Worm (Caenorhabditis elegans) whole organism, young adult: ENCODE data around the gene F46C5.7.

ENCODE experiments used
- B0261.1 ChIP-seq: sonication (generic microtip); optimal IDR thresholded peaks from 2 replicates; lab custom pipeline; 2016; ENCODE audit warnings: mild to moderate bottlenecking, missing genetic modification characterization, moderate library complexity, missing compliant biosample characterization
- B0336.3 ChIP-seq: fragments of 200-800 bp; sonication (Bioruptor generic); IDR thresholded peaks from 2 replicates; pipeline ENCODE4 v1.3.6; 2022; ENCODE audit warnings: missing genetic modification characterization, missing compliant biosample characterization
- C17E4.6 ChIP-seq: fragments of 200-800 bp; sonication (Bioruptor generic); IDR thresholded peaks from 2 replicates; pipeline ENCODE4 v1.3.6; 2022; ENCODE audit warnings: missing genetic modification reagents, missing genetic modification characterization, missing compliant biosample characterization
- D2030.7 ChIP-seq: fragments of 200-800 bp; sonication (Bioruptor generic); IDR thresholded peaks from 2 replicates; pipeline ENCODE4 v1.3.6; 2022; ENCODE audit warnings: missing genetic modification reagents, missing genetic modification characterization, missing compliant biosample characterization
- F22D6.2 ChIP-seq: sonication (generic microtip); optimal IDR thresholded peaks from 2 replicates; lab custom pipeline; 2016; ENCODE audit warnings: mild to moderate bottlenecking, missing genetic modification characterization, missing compliant biosample characterization
- F33H1.4 ChIP-seq: fragments of 200-800 bp; sonication (Bioruptor generic); IDR thresholded peaks from 2 replicates; pipeline ENCODE4 v1.3.6; 2022; ENCODE audit warnings: missing genetic modification reagents, missing genetic modification characterization, missing compliant biosample characterization
- Y53F4B.3 ChIP-seq: fragments of 200-800 bp; sonication (Bioruptor generic); IDR thresholded peaks from 2 replicates; pipeline ENCODE4 v1.3.6; 2022; ENCODE audit warnings: missing genetic modification reagents, missing genetic modification characterization, missing compliant biosample characterization
- Y56A3A.18 ChIP-seq: fragments of 200-800 bp; sonication (Bioruptor generic); IDR thresholded peaks from 2 replicates; pipeline ENCODE4 v1.3.6; 2022; ENCODE audit warnings: missing genetic modification reagents, missing genetic modification characterization, missing compliant biosample characterization
- atf-7 ChIP-seq: sonication (generic microtip); optimal IDR thresholded peaks from 2 replicates; lab custom pipeline; 2017; ENCODE audit warnings: mild to moderate bottlenecking, missing genetic modification characterization, missing compliant biosample characterization
- bed-1 ChIP-seq: fragments of 200-800 bp; sonication (Bioruptor generic); IDR thresholded peaks from 2 replicates; pipeline ENCODE4 v1.3.6; 2022; ENCODE audit warnings: missing genetic modification reagents, missing genetic modification characterization, missing compliant biosample characterization
- ceh-79 ChIP-seq: sonication (generic microtip); optimal IDR thresholded peaks from 2 replicates; lab custom pipeline; 2017; ENCODE audit warnings: mild to moderate bottlenecking, missing genetic modification characterization, missing compliant biosample characterization
- die-1 ChIP-seq: sonication (generic microtip); optimal IDR thresholded peaks from 2 replicates; lab custom pipeline; 2016; ENCODE audit warnings: missing genotype, mild to moderate bottlenecking, missing genetic modification characterization, missing compliant biosample characterization
- egl-44 ChIP-seq: fragments of 200-800 bp; sonication (Bioruptor generic); IDR thresholded peaks from 2 replicates; pipeline ENCODE4 v1.3.6; 2022; ENCODE audit warnings: missing genetic modification reagents, missing genetic modification characterization, missing compliant biosample characterization
- egrh-3 ChIP-seq: fragments of 200-800 bp; sonication (Bioruptor generic); IDR thresholded peaks from 2 replicates; pipeline ENCODE4 v1.3.6; 2022; ENCODE audit warnings: missing genetic modification reagents, missing genetic modification characterization, missing compliant biosample characterization
- ets-4 ChIP-seq: fragments of 200-800 bp; sonication (Bioruptor generic); optimal IDR thresholded peaks from 2 replicates; lab custom pipeline; 2018; ENCODE audit warnings: mild to moderate bottlenecking, missing genetic modification characterization, missing compliant biosample characterization
- let-607 ChIP-seq, 2 experiments: fragments of 200-800 bp in 1 of 2; sonication (Bioruptor generic) in 1 of 2; sonication (generic microtip) in 1 of 2; optimal IDR thresholded peaks; 2 replicates each; lab custom pipeline; 2016 to 2018; ENCODE audit warnings: mild to moderate bottlenecking in 2 of 2, missing compliant biosample characterization in 2 of 2, missing genetic modification characterization in 2 of 2, moderate library complexity in 2 of 2, missing genotype in 1 of 2
- lin-26 ChIP-seq: fragments of 200-800 bp; sonication (Bioruptor generic); IDR thresholded peaks from 2 replicates; pipeline ENCODE4 v1.3.6; 2022; ENCODE audit warnings: missing genetic modification reagents, missing genetic modification characterization, missing compliant biosample characterization
- lin-54 ChIP-seq: fragments of 200-800 bp; sonication (Bioruptor generic); optimal IDR thresholded peaks from 2 replicates; lab custom pipeline; 2018; ENCODE audit warnings: mild to moderate bottlenecking, missing genetic modification characterization, missing compliant biosample characterization
- madf-6 ChIP-seq: fragments of 200-800 bp; sonication (Bioruptor generic); IDR thresholded peaks from 2 replicates; pipeline ENCODE4 v1.3.6; 2022; ENCODE audit warnings: missing genetic modification reagents, missing genetic modification characterization, missing compliant biosample characterization
- mcd-1 ChIP-seq: fragments of 200-800 bp; sonication (Bioruptor generic); IDR thresholded peaks from 2 replicates; pipeline ENCODE4 v1.3.6; 2022; ENCODE audit warnings: missing genetic modification reagents, missing genetic modification characterization, missing compliant biosample characterization
- nfya-1 ChIP-seq: sonication (generic microtip); optimal IDR thresholded peaks from 2 replicates; lab custom pipeline; 2017; ENCODE audit warnings: antibody characterized with exemption, missing compliant biosample characterization, missing genetic modification characterization, borderline replicate concordance; ENCODE audit not compliant: insufficient read depth
- nhr-120 ChIP-seq: fragments of 200-800 bp; sonication (Bioruptor generic); IDR thresholded peaks from 2 replicates; pipeline ENCODE4 v1.3.6; 2022; ENCODE audit warnings: missing genetic modification characterization, missing compliant biosample characterization
- nhr-27 ChIP-seq: fragments of 200-800 bp; sonication (Bioruptor generic); optimal IDR thresholded peaks from 2 replicates; lab custom pipeline; 2018; ENCODE audit warnings: mild to moderate bottlenecking, missing genetic modification characterization, moderate library complexity, missing compliant biosample characterization
- nhr-80 ChIP-seq: sonication (generic microtip); optimal IDR thresholded peaks from 2 replicates; lab custom pipeline; 2016; ENCODE audit warnings: missing genetic modification characterization, missing compliant biosample characterization
- nhr-90 ChIP-seq: sonication (generic microtip); optimal IDR thresholded peaks from 2 replicates; lab custom pipeline; 2016; ENCODE audit warnings: missing genotype, mild to moderate bottlenecking, missing genetic modification characterization, missing compliant biosample characterization
- repo-1 ChIP-seq: sonication (generic microtip); optimal IDR thresholded peaks from 2 replicates; lab custom pipeline; 2017; ENCODE audit warnings: mild to moderate bottlenecking, missing genetic modification characterization, missing compliant biosample characterization
- rpc-1 ChIP-seq, 2 experiments: fragments of 150-350 bp in 1 of 2; sonication (generic microtip) in 1 of 2; optimal IDR thresholded peaks; 2 replicates each; lab custom pipeline; 2014 to 2018; ENCODE audit warnings: missing biosample characterization in 1 of 2, missing genetic modification characterization in 1 of 2, missing genetic modification reagents in 1 of 2, missing genotype in 1 of 2
- sdz-38 ChIP-seq: sonication (generic microtip); optimal IDR thresholded peaks from 2 replicates; lab custom pipeline; 2016; ENCODE audit warnings: missing genotype, missing genetic modification characterization, missing compliant biosample characterization
- snpc-1.3 ChIP-seq: sonication (generic microtip); optimal IDR thresholded peaks from 2 replicates; lab custom pipeline; 2017; ENCODE audit warnings: missing genetic modification characterization, mild to moderate bottlenecking, missing compliant biosample characterization, antibody characterized with exemption, moderate library complexity, missing genotype, missing genetic modification reagents; ENCODE audit not compliant: insufficient read depth
- sptf-2 ChIP-seq: fragments of 200-800 bp; sonication (Bioruptor generic); optimal IDR thresholded peaks from 2 replicates; lab custom pipeline; 2018; ENCODE audit warnings: mild to moderate bottlenecking, missing genetic modification characterization, missing compliant biosample characterization
- xnd-1 ChIP-seq: sonication (generic microtip); optimal IDR thresholded peaks from 2 replicates; lab custom pipeline; 2016; ENCODE audit warnings: missing genotype, missing genetic modification reagents, missing genetic modification characterization, missing compliant biosample characterization
- ztf-22 ChIP-seq: fragments of 200-800 bp; sonication (Bioruptor generic); optimal IDR thresholded peaks from 2 replicates; lab custom pipeline; 2018; ENCODE audit warnings: mild to moderate bottlenecking, missing genetic modification characterization, moderate library complexity, missing compliant biosample characterization
- ztf-6 ChIP-seq: fragments of 200-800 bp; sonication (Bioruptor generic); IDR thresholded peaks from 2 replicates; pipeline ENCODE4 v1.3.6; 2022; ENCODE audit warnings: missing genetic modification reagents, missing genetic modification characterization, missing compliant biosample characterization

Gene F46C5.7

DNA sequence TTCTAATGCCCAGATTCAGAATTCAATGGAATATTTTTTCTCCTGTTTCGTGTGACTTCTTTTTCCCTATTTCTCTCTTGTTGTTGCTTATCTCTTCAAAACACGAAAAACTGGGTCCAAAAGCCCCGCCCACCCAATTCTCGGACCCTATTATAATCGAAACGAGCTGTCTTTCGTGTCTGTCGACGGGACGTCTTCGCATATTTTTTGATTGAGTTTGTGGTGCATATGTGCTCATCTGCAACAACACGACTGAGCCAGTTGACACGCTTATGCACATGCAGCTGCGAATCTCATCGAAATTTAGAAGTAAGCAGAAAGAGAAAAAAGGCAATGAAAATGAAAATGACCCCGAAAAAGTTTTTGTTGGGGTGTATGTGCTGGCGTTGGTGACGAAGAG is 8.2 kb upstream of the F46C5.7 start:
- no peak for TF ChIP-seq C17E4.6
- TF ChIP-seq, all 124 proteins: peak for 0

ce11 chrII:8832941-8833340 is 6.2 kb upstream of the F46C5.7 start:
- TF ChIP-seq repo-1 (tag; lab: Kevin White, UChicago): no peak

DNA sequence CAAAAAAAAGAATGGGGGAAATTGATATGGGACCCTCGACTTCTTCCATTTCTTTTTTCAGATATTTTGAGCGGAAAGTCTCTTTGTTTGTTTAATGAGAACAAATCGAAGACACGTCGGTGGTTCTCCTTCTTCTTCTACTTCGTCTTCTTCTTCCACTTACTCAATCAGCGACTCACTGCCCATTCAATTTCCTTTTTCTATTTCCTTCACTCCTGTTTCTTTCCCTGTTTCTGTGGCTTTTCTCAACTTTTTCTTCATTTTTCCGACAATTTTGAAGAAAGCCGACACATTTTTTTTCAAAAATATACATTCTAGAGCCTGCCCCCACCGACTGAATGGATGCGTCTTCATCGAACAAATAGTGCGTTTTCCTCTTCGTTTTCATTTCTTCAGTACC is 3.3 kb upstream of the F46C5.7 start, which contains the start of gene F46C5.4:
Gene F46C5.4 (plus strand): TSS at position 222 of the 400 bp plus-strand sequence.
- TF ChIP-seq Y56A3A.18: no peak
- no peak for TF ChIP-seq let-607 (tag; optimal IDR thresholded peaks at IDR 0.05; lab: Kevin White, UChicago)
- no peak for TF ChIP-seq F33H1.4
- TF ChIP-seq egl-44 (GFP tag; lab: Robert Waterston, UW): no peak
- TF ChIP-seq ztf-22: no peak

DNA sequence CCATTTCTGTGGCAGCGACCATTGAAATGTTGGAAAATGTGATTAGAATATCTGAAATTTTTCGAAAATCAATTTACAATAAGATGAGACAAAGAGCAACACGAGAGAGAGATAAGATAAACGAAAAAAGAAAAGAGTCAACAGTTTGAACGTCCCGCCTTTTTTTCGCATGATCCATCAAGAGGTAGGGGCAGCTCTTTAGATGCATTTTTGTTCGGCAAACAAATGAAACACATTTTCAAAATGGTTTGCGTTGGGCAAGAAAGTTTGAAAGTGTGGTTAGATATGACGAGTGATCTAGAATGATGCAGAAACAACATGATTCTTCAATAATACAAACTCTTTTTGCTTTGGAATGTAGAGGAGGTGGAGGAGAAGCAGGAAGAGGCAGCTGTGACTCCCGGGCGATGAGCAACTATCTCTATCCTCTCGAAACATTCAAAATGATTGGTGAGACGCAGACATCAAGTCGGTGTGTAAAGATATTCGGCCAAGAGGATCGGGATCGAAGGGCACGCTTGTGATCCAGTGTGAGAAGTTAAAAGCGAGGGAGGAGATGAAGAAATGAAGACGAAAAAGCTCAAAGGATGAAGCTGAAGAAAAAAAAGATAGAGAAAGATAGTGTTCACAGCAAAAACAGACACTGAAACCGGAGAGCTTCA is 5.5 kb downstream of the F46C5.7 start, which contains the start of gene F46C5.6:
Gene F46C5.6 (minus strand): TSS at position 51 of the 662 bp plus-strand sequence.
- no peak for TF ChIP-seq egrh-3 (GFP tag; lab: Robert Waterston, UW)
- TF ChIP-seq rpc-1 (optimal IDR thresholded peaks at IDR 0.05; lab: Kevin White, UChicago): no peak
- TF ChIP-seq rpc-1 (tag; optimal IDR thresholded peaks at IDR 0.05; lab: Kevin White, UChicago): no peak
- TF ChIP-seq nhr-90 (tag; lab: Kevin White, UChicago): no peak

ce11 chrII:8845298-8845697 is 6.2 kb downstream of the F46C5.7 start, which contains the start of gene agxt-1:
agxt-1 (plus strand) TSS chrII:8845598.
- TF ChIP-seq mcd-1 (GFP tag; lab: Robert Waterston, UW): no peak
- TF ChIP-seq nhr-120 (GFP tag; lab: Robert Waterston, UW): no peak
- TF ChIP-seq repo-1 (tag; lab: Kevin White, UChicago): no peak
- no peak for TF ChIP-seq atf-7 (tag; lab: Kevin White, UChicago)
- TF ChIP-seq B0336.3: no peak
- TF ChIP-seq nhr-27: no peak

DNA sequence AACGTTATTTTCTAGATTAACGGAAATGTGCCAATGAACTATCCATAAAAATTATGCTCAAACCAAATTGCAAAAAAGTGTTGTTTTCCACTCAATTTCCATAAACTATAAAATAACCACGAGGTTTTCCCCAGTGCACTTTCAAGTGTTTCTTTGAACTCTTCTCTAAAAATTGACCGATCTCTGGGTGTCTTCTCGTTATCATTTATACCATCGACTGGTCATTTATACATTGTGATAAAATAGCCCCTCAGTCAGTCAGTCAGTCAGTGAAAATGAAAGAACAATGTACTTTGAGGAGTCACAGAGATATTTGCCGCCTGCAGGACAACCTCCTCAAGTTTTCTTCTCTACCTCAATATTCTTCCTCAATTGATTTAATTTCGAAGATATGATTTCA is 6.8 kb downstream of the F46C5.7 start:
- TF ChIP-seq madf-6 (GFP tag; lab: Robert Waterston, UW) (no peak), lin-26 (GFP tag; lab: Robert Waterston, UW) (no peak), xnd-1 (no peak), B0261.1 (tag; lab: Kevin White, UChicago) (no peak), ceh-79 (tag; lab: Kevin White, UChicago) (no peak), ztf-6 (GFP tag; lab: Robert Waterston, UW) (no peak), nfya-1 (tag; lab: Kevin White, UChicago) (no peak), D2030.7 (no peak), lin-54 (no peak), sptf-2 (GFP tag; lab: Kevin White, UChicago) (no peak), ets-4 (no peak), nhr-80 (tag; lab: Kevin White, UChicago) (no peak), snpc-1.3 (tag; lab: Kevin White, UChicago) (no peak), bed-1 (GFP tag; lab: Robert Waterston, UW) (no peak), Y53F4B.3 (no peak), sdz-38 (tag; lab: Kevin White, UChicago) (no peak), die-1 (tag; lab: Kevin White, UChicago) (no peak), F22D6.2 (tag; lab: Kevin White, UChicago) (no peak)
